Fruit fly (Drosophila melanogaster) whole organism, pupa: ENCODE data around the gene CNMa.

Experiments
- CG10348 ChIP-seq: fragments of 200-800 bp; sonication (Bioruptor generic); IDR thresholded peaks from 2 replicates; pipeline ENCODE4 v1.3.6; 2022; ENCODE audit warnings: missing biosample characterization, missing genetic modification characterization
- CG12605 ChIP-seq: fragments of 200-800 bp; sonication (Bioruptor generic); IDR thresholded peaks from 2 replicates; pipeline ENCODE4 v1.3.6; 2022; ENCODE audit warnings: missing biosample characterization, missing genetic modification characterization
- CG13204 ChIP-seq: fragments of 200-800 bp; sonication (Bioruptor generic); optimal IDR thresholded peaks from 2 replicates; lab custom pipeline; 2018; ENCODE audit warnings: missing biosample characterization, mild to moderate bottlenecking, missing genetic modification characterization, moderate library complexity
- CG14655 ChIP-seq: fragments of 200-800 bp; sonication (Bioruptor generic); optimal IDR thresholded peaks from 3 replicates; lab custom pipeline; 2017; ENCODE audit warnings: mild to moderate bottlenecking, missing biosample characterization, missing genetic modification reagents, missing genetic modification characterization
- CG15710 ChIP-seq: fragments of 200-800 bp; sonication (Bioruptor generic); optimal IDR thresholded peaks from 2 replicates; lab custom pipeline; 2018; ENCODE audit warnings: missing biosample characterization, mild to moderate bottlenecking, missing genetic modification characterization, moderate library complexity
- CG17806 ChIP-seq: fragments of 200-800 bp; sonication (Bioruptor generic); optimal IDR thresholded peaks from 2 replicates; lab custom pipeline; 2018; ENCODE audit warnings: missing biosample characterization, mild to moderate bottlenecking, missing genetic modification characterization, moderate library complexity
- CG32121 ChIP-seq: fragments of 200-800 bp; sonication (Bioruptor generic); IDR thresholded peaks from 2 replicates; pipeline ENCODE4 v1.3.6; 2022; ENCODE audit warnings: missing biosample characterization, missing genetic modification characterization
- CG34367 ChIP-seq: fragments of 200-800 bp; sonication (Bioruptor generic); optimal IDR thresholded peaks from 2 replicates; lab custom pipeline; 2018; ENCODE audit warnings: missing biosample characterization, mild to moderate bottlenecking, missing genetic modification characterization
- CG4496 ChIP-seq: fragments of 200-800 bp; sonication (Bioruptor generic); IDR thresholded peaks from 3 replicates; pipeline ENCODE4 v1.3.6; 2022; ENCODE audit warnings: missing biosample characterization, missing genetic modification characterization
- CG8159 ChIP-seq: fragments of 200-800 bp; sonication (Bioruptor generic); optimal IDR thresholded peaks from 3 replicates; lab custom pipeline; 2018; ENCODE audit warnings: missing biosample characterization, mild to moderate bottlenecking, missing genetic modification characterization, moderate library complexity
- CG8301 ChIP-seq: fragments of 200-800 bp; sonication (Bioruptor generic); optimal IDR thresholded peaks from 2 replicates; lab custom pipeline; 2018; ENCODE audit warnings: missing biosample characterization, mild to moderate bottlenecking, missing genetic modification characterization
- CG9948 ChIP-seq: fragments of 200-800 bp; sonication (Bioruptor generic); optimal IDR thresholded peaks from 2 replicates; lab custom pipeline; 2018; ENCODE audit warnings: missing biosample characterization, mild to moderate bottlenecking, missing genetic modification characterization, moderate library complexity
- D1 ChIP-seq: fragments of 200-800 bp; sonication (Bioruptor generic); optimal IDR thresholded peaks from 2 replicates; lab custom pipeline; 2018; ENCODE audit warnings: missing biosample characterization, mild to moderate bottlenecking, missing genetic modification characterization, moderate library complexity
- EcR ChIP-seq: fragments of 200-800 bp; sonication (Bioruptor generic); optimal IDR thresholded peaks from 3 replicates; lab custom pipeline; 2019; ENCODE audit warnings: missing biosample characterization, missing genetic modification characterization, mild to moderate bottlenecking, moderate library complexity, missing genetic modification reagents
- Ets98B ChIP-seq: fragments of 200-800 bp; sonication (Bioruptor generic); IDR thresholded peaks from 2 replicates; pipeline ENCODE4 v1.3.6; 2022; ENCODE audit warnings: missing biosample characterization, missing genetic modification characterization
- Pif1A ChIP-seq: fragments of 200-800 bp; sonication (Bioruptor generic); optimal IDR thresholded peaks from 3 replicates; lab custom pipeline; 2016; ENCODE audit warnings: missing biosample characterization, missing genetic modification characterization
- Pif1B ChIP-seq: fragments of 200-800 bp; sonication (Bioruptor generic); optimal IDR thresholded peaks from 3 replicates; lab custom pipeline; 2016; ENCODE audit warnings: missing biosample characterization, missing genetic modification characterization
- Snoo ChIP-seq: fragments of 200-800 bp; sonication (Bioruptor generic); optimal IDR thresholded peaks from 3 replicates; lab custom pipeline; 2017; ENCODE audit warnings: missing biosample characterization, mild to moderate bottlenecking, missing genetic modification characterization, inconsistent platforms
- fd96Ca ChIP-seq: fragments of 200-800 bp; sonication (Bioruptor generic); IDR thresholded peaks from 3 replicates; pipeline ENCODE4 v1.3.6; 2022; ENCODE audit warnings: missing biosample characterization, missing genetic modification characterization
- gl ChIP-seq: fragments of 200-800 bp; sonication (Bioruptor generic); optimal IDR thresholded peaks from 2 replicates; lab custom pipeline; 2018; ENCODE audit warnings: missing biosample characterization, mild to moderate bottlenecking, missing genetic modification characterization
- rn ChIP-seq: fragments of 200-800 bp; sonication (Bioruptor generic); IDR thresholded peaks from 2 replicates; pipeline ENCODE4 v1.3.6; 2022; ENCODE audit warnings: missing biosample characterization, missing genetic modification characterization

CNMa gene

DNA sequence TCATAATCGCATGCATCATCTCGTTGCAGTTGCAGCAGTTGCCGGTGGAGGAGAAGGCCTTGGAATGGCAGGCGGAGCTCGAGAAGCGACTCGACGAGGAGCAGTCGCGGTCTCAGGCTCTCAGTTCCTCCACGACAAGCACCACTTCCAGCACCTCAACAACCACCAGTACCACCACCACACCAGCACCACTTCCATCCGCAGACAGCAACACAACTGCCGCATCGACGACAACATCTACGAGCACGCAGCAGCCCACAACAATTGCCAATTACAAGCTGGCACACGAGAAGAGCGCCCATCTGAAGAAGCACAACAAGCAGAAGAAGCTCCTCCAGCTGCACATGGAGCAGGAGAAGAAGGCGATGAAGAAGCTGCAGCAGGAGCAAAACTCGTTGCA lies 33.0 kb downstream of the CNMa start:
- TF ChIP-seq CG4496 (GFP tag; lab: Robert Waterston, UW) (0 out of 3 replicates have a peak, but pooled peaks have one; percentile 19), CG15710 (tag; lab: Kevin White, UChicago) (no peak), rn (GFP tag; lab: Robert Waterston, UW) (no peak), CG34367 (tag; lab: Kevin White, UChicago) (no peak), D1 (tag; lab: Kevin White, UChicago) (no peak), CG13204 (GFP tag; lab: Kevin White, UChicago) (peak; percentile 45), EcR (peak; percentile 22), CG8159 (tag; lab: Kevin White, UChicago) (no peak), CG32121 (GFP tag; lab: Robert Waterston, UW) (no peak), Snoo (tag; lab: Kevin White, UChicago) (no peak), gl (tag; lab: Kevin White, UChicago) (no peak), CG14655 (GFP tag; lab: Kevin White, UChicago) (no peak), Ets98B (no peak), Pif1B (GFP tag; lab: Kevin White, UChicago) (no peak), CG12605 (no peak), Pif1A (no peak)

DNA sequence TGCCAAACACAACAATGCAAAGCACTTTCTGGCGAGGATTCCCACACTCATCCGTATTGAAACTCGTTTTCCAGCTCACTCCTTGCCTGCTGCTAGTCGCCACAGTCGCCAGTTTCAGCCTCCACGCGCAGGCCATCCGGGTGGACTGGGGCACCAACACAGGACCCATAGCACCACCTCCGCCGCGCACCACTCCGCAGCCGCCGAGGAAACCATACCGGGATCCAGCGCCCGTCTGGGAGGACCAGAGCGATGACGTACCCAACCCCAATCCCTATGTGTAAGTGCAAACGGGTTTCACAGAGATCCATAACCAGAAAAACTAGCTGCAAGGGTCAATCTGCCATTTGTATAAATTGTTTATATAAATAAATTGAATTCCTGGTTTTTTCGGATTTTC lies 34.3 kb downstream of the CNMa start:
- TF ChIP-seq EcR (peak; percentile 84), CG4496 (GFP tag; lab: Robert Waterston, UW) (no peak; the same call in 2 of the 3 replicates), Pif1B (GFP tag; lab: Kevin White, UChicago) (no peak), CG12605 (no peak), D1 (tag; lab: Kevin White, UChicago) (no peak), gl (tag; lab: Kevin White, UChicago) (no peak), CG34367 (tag; lab: Kevin White, UChicago) (no peak), CG13204 (GFP tag; lab: Kevin White, UChicago) (peak; percentile 36), Pif1A (no peak), Snoo (tag; lab: Kevin White, UChicago) (no peak), Ets98B (no peak)

DNA sequence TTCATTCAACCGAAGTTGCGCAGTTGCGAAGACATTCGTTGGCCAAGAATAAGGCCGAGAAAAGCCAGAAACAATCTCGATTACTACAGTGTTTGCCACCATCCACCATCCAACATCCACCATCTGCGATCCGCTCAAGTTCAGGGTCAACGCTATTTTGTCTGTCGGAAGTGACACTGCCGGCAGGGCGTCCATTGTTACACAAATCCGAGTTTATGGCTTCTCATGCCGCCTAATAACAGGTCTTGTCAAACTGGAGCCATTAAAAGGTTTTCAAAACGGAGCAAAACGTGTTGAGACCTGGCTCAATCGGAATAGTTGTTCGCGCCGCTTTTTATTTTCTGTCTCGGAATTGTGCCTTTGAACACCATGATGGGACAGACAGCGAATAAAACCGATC lies 36.6 kb downstream of the CNMa start:
- TF ChIP-seq EcR (peak; percentile 93), CG13204 (GFP tag; lab: Kevin White, UChicago) (no peak)

DNA sequence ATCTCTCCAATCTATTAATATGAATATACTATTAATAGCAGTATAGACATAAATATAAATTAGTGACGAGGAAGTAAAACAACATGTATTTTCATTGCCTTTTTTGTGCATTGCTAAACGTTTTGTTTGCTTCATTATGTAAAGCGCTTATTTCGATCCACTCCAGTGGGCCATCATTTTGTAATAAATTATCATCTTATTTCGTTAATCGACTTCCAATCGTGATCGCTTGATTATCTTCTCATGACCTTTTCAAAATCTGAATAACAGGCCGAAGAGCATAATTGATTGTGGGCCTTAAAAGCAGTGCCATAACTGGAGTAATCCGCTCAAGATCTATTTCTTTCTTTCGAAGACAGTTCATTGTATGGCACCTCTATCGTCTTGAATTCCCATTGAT lies 38.0 kb downstream of the CNMa start:
- TF ChIP-seq Pif1B (GFP tag; lab: Kevin White, UChicago) (no peak), CG13204 (GFP tag; lab: Kevin White, UChicago) (no peak), CG34367 (tag; lab: Kevin White, UChicago) (no peak), CG14655 (GFP tag; lab: Kevin White, UChicago) (no peak), CG9948 (no peak), CG8159 (tag; lab: Kevin White, UChicago) (no peak), CG8301 (no peak), EcR (no peak), CG12605 (no peak), rn (GFP tag; lab: Robert Waterston, UW) (no peak), CG32121 (GFP tag; lab: Robert Waterston, UW) (no peak), fd96Ca (GFP tag; lab: Robert Waterston, UW) (no peak), CG17806 (no peak)

DNA sequence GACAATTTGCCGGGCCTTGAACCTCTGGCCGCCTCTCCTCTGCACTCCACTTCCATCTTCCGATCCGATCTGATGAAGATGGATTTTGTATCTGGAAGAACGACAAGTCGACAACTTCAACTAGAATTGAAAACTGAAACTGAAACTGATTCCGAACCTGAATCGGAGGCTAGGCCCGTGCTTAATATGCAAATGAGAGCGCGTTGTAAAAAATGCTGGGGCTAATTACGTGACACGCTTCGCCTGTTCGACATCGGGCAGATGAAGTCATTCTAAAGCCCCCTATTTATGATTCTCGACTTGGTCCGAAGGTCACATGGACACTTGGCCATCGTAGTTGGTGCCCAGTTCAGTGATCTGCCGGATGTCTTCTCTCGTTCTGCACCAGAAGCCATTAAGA lies 38.8 kb downstream of the CNMa start:
- TF ChIP-seq EcR (peak; percentile 83), gl (tag; lab: Kevin White, UChicago) (no peak)

DNA sequence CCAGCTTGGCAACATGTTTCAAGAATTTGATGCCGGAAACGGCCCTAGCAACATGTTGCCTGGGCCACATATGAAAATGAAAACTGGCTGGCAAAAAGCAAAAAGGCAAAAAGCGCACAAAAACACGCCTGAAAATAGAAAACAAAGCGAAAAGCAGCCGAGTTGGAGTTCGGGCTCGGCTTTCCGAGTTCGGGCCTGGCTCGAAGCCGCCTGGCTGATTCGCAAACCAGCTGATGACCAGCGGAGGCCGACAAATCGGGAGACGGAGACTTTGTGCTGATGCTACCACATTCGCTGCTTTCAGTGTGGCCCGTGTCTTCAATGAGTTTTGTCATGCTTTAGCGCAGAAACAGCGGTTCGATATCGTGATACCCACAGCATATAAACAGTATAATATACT lies 45.1 kb downstream of the CNMa start, which contains the start of gene GV1:
Gene GV1 (plus strand): TSS at position 301 of the 400 bp plus-strand sequence.
- TF ChIP-seq CG4496 (GFP tag; lab: Robert Waterston, UW) = peak; percentile 88
- TF ChIP-seq CG32121 (GFP tag; lab: Robert Waterston, UW) = peak; percentile 71
- peak; percentile 70 for TF ChIP-seq CG14655 (GFP tag; lab: Kevin White, UChicago)
- peak; percentile 78 for TF ChIP-seq Pif1A
- peak; percentile 82 for TF ChIP-seq CG15710 (tag; lab: Kevin White, UChicago)
- TF ChIP-seq CG17806 = peak; percentile 72
- TF ChIP-seq CG12605 = peak; percentile 96
- TF ChIP-seq CG10348 (GFP tag; lab: Robert Waterston, UW) = no peak
- TF ChIP-seq D1 (tag; lab: Kevin White, UChicago) = peak; percentile 8
- peak; percentile 80 for TF ChIP-seq Ets98B
- no peak for TF ChIP-seq rn (GFP tag; lab: Robert Waterston, UW)
- TF ChIP-seq CG8301 = peak; percentile 69
- TF ChIP-seq EcR = peak; percentile 77
- peak; percentile 73 for TF ChIP-seq Pif1B (GFP tag; lab: Kevin White, UChicago)
- peak; percentile 48 for TF ChIP-seq Snoo (tag; lab: Kevin White, UChicago)
- peak; percentile 80 for TF ChIP-seq CG8159 (tag; lab: Kevin White, UChicago)
- peak; percentile 52 for TF ChIP-seq CG9948
- TF ChIP-seq CG34367 (tag; lab: Kevin White, UChicago) = peak; percentile 83
- TF ChIP-seq CG13204 (GFP tag; lab: Kevin White, UChicago) = peak; percentile 95
- peak; percentile 72; the same call in 2 of the 3 replicates for TF ChIP-seq fd96Ca (GFP tag; lab: Robert Waterston, UW)
- TF ChIP-seq gl (tag; lab: Kevin White, UChicago) = peak; percentile 95

DNA sequence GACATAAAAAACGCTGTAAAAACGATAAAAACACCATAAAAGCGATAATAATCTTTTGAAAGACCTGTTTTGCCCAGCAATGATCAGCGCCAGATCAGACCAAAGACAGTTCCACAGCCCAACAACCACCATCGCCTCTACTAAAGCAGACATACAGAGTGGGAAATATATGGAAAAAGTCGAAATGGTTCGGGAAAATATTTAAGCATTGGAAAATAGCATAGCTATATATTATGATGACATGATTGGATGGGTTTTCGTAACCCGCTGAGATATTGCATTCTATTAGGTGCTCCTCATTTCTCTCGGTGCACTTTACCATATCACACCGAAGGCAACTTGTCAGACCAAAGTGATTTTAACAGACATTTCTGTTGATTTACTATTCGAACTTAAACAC lies 46.8 kb downstream of the CNMa start:
- TF ChIP-seq CG13204 (GFP tag; lab: Kevin White, UChicago) (no peak), EcR (no peak), CG4496 (GFP tag; lab: Robert Waterston, UW) (peak; percentile 94), Ets98B (peak; percentile 92), CG9948 (peak; percentile 78), CG8301 (peak; percentile 78), D1 (tag; lab: Kevin White, UChicago) (no peak), rn (GFP tag; lab: Robert Waterston, UW) (peak; percentile 83), fd96Ca (GFP tag; lab: Robert Waterston, UW) (peak; percentile 95), CG17806 (peak; percentile 87), gl (tag; lab: Kevin White, UChicago) (peak; percentile 79), CG34367 (tag; lab: Kevin White, UChicago) (peak; percentile 86), CG15710 (tag; lab: Kevin White, UChicago) (peak; percentile 85), CG14655 (GFP tag; lab: Kevin White, UChicago) (no peak), CG8159 (tag; lab: Kevin White, UChicago) (peak; percentile 86), Pif1B (GFP tag; lab: Kevin White, UChicago) (peak; percentile 89), CG12605 (peak; percentile 82), CG10348 (GFP tag; lab: Robert Waterston, UW) (peak; percentile 68), Snoo (tag; lab: Kevin White, UChicago) (peak; percentile 60), Pif1A (no peak), CG32121 (GFP tag; lab: Robert Waterston, UW) (peak; percentile 85)
